Worm (Caenorhabditis elegans): ENCODE measurements around the gene K07F5.22.

The K07F5.22 gene

ce11 chrIV:9864778-9865177, at the start of gene K07F5.22, which contains the start of gene K07F5.15:
TSS of gene K07F5.22 (plus strand) at chrIV:9865078.
TSS of gene K07F5.15 (plus strand) at chrIV:9865078.
- no peak for TF ChIP-seq efl-3 (GFP tag; optimal IDR thresholded peaks at IDR 0.05)
- TF ChIP-seq zag-1 (tag; optimal IDR thresholded peaks at IDR 0.05), result no peak

ce11 chrIV:9815432-9815831, 49.4 kb upstream of the K07F5.22 start, which contains the start of gene egl-20:
TSS of gene egl-20 (minus strand) at chrIV:9815532.
- TF ChIP-seq lin-39 (tag; optimal IDR thresholded peaks at IDR 0.05) (no peak), zag-1 (tag; optimal IDR thresholded peaks at IDR 0.05) (no peak), nhr-76 (tag; optimal IDR thresholded peaks at IDR 0.05) (no peak), C04F5.9 (tag; optimal IDR thresholded peaks at IDR 0.05) (no peak), mdl-1 (tag; optimal IDR thresholded peaks at IDR 0.05) (no peak), ets-5 (GFP tag; IDR thresholded peaks at IDR 0.05) (no peak), hlh-17 (GFP tag; optimal IDR thresholded peaks at IDR 0.05; ENCODE audit: borderline replicate concordance) (no peak), lir-3 (tag; optimal IDR thresholded peaks at IDR 0.05; ENCODE audit: poor library complexity) (no peak), ztf-11 (tag; optimal IDR thresholded peaks at IDR 0.05) (no peak), unc-130 (tag; optimal IDR thresholded peaks at IDR 0.05) (no peak), egl-27 (tag; optimal IDR thresholded peaks at IDR 0.05) (no peak), nhr-84 (tag; optimal IDR thresholded peaks at IDR 0.05) (no peak)

ce11 chrIV:9821621-9822020, 43.3 kb upstream of the K07F5.22 start, which contains the start of gene col-123:
TSS of gene col-123 (plus strand) at chrIV:9821921.
- TF ChIP-seq swsn-7 (tag; optimal IDR thresholded peaks at IDR 0.05), result no peak
- peak; percentile 53 for TF ChIP-seq blmp-1 (tag; optimal IDR thresholded peaks at IDR 0.05)

- no peak for TF ChIP-seq zip-4 (GFP tag; optimal IDR thresholded peaks at IDR 0.05)
- TF ChIP-seq elt-3 (tag; optimal IDR thresholded peaks at IDR 0.05), result no peak
- no peak for TF ChIP-seq ceh-88 (GFP tag; IDR thresholded peaks at IDR 0.05)
- TF ChIP-seq dsc-1 (tag; optimal IDR thresholded peaks at IDR 0.05), result no peak
- TF ChIP-seq sup-37 (GFP tag; optimal IDR thresholded peaks at IDR 0.05), result no peak
- no peak for TF ChIP-seq unc-130 (tag; optimal IDR thresholded peaks at IDR 0.05)
- TF ChIP-seq tlp-1 (tag; optimal IDR thresholded peaks at IDR 0.05), result no peak
- TF ChIP-seq mef-2 (tag; optimal IDR thresholded peaks at IDR 0.05), result no peak
- no peak for TF ChIP-seq C16A3.4 (tag; optimal IDR thresholded peaks at IDR 0.05)
- no peak for TF ChIP-seq nhr-19 (GFP tag; conservative IDR thresholded peaks at IDR 0.05)
- TF ChIP-seq mab-9 (GFP tag; IDR thresholded peaks at IDR 0.05), result no peak
- TF ChIP-seq lin-39 (tag; optimal IDR thresholded peaks at IDR 0.05), result no peak
- TF ChIP-seq alr-1 (tag; optimal IDR thresholded peaks at IDR 0.05; ENCODE audit: borderline replicate concordance), result no peak
- TF ChIP-seq nhr-12 (tag; optimal IDR thresholded peaks at IDR 0.05), result no peak
- TF ChIP-seq dpl-1 (GFP tag; optimal IDR thresholded peaks at IDR 0.05), result no peak
- no peak for TF ChIP-seq lsy-2 (tag; optimal IDR thresholded peaks at IDR 0.05)
- TF ChIP-seq C34B4.2 (tag; optimal IDR thresholded peaks at IDR 0.05), result no peak
These were observed 42.3 kb upstream of the K07F5.22 start for ce11 chrIV:9822585-9822984.

- TF ChIP-seq nhr-20 (tag; optimal IDR thresholded peaks at IDR 0.05) (no peak), tbx-2 (tag; optimal IDR thresholded peaks at IDR 0.05) (no peak), efl-1 (optimal IDR thresholded peaks at IDR 0.05) (no peak), efl-1 (GFP tag; optimal IDR thresholded peaks at IDR 0.05 in 1 of 2) (peak in 1 of 2 experiments; percentile 89)
These were observed 40.4 kb upstream of the K07F5.22 start, which contains the start of gene catp-6 for ce11 chrIV:9824480-9824879. TSS of gene catp-6 (minus strand) at chrIV:9824580.
